Worm (Caenorhabditis elegans) whole organism, late embryonic: ENCODE results near the gene grl-9.

Experiments used
- C08G9.2 ChIP-seq: sonication (generic microtip); optimal IDR thresholded peaks from 2 replicates; lab custom pipeline; 2016; ENCODE audit warnings: mild to moderate bottlenecking, missing genetic modification characterization, moderate library complexity, missing compliant biosample characterization
- K02D7.2 ChIP-seq: sonication (generic microtip); optimal IDR thresholded peaks from 2 replicates; lab custom pipeline; 2017; ENCODE audit warnings: mild to moderate bottlenecking, missing genetic modification characterization, missing compliant biosample characterization
- ahr-1 ChIP-seq: sonication (generic microtip); optimal IDR thresholded peaks from 2 replicates; lab custom pipeline; 2016; ENCODE audit warnings: missing genetic modification characterization, missing compliant biosample characterization
- ama-1 ChIP-seq: fragments of 150-350 bp; optimal IDR thresholded peaks from 2 replicates; lab custom pipeline; 2014
- ceh-18 ChIP-seq: sonication (generic microtip); optimal IDR thresholded peaks from 2 replicates; lab custom pipeline; 2016; ENCODE audit warnings: missing genetic modification characterization, missing compliant biosample characterization
- ceh-2 ChIP-seq: sonication (generic microtip); optimal IDR thresholded peaks from 2 replicates; lab custom pipeline; 2016; ENCODE audit warnings: missing genotype, missing genetic modification characterization, missing compliant biosample characterization
- ceh-45 ChIP-seq: fragments of 200-800 bp; sonication (Bioruptor generic); IDR thresholded peaks from 2 replicates; pipeline ENCODE4 v1.3.6; 2022; ENCODE audit warnings: missing genetic modification reagents, missing genetic modification characterization, missing compliant biosample characterization
- ceh-48 ChIP-seq: sonication (generic microtip); optimal IDR thresholded peaks from 2 replicates; lab custom pipeline; 2016; ENCODE audit warnings: missing genetic modification characterization, inconsistent platforms, missing compliant biosample characterization
- ceh-6 ChIP-seq: fragments of 200-800 bp; sonication (Bioruptor generic); optimal IDR thresholded peaks from 2 replicates; lab custom pipeline; 2018; ENCODE audit warnings: mild to moderate bottlenecking, missing genetic modification characterization, missing compliant biosample characterization
- che-1 ChIP-seq: sonication (generic microtip); optimal IDR thresholded peaks from 2 replicates; lab custom pipeline; 2016; ENCODE audit warnings: mild to moderate bottlenecking, missing genetic modification characterization, missing compliant biosample characterization
- dmd-4 ChIP-seq: sonication (generic microtip); optimal IDR thresholded peaks from 2 replicates; lab custom pipeline; 2016; ENCODE audit warnings: borderline replicate concordance, missing genetic modification characterization, missing compliant biosample characterization
- dve-1 ChIP-seq: sonication (generic microtip); optimal IDR thresholded peaks from 2 replicates; lab custom pipeline; 2017; ENCODE audit warnings: antibody characterized with exemption, mild to moderate bottlenecking, missing genetic modification characterization, missing compliant biosample characterization
- ets-4 ChIP-seq: sonication (generic microtip); optimal IDR thresholded peaks from 2 replicates; lab custom pipeline; 2016; ENCODE audit warnings: missing genetic modification characterization, missing compliant biosample characterization
- fax-1 ChIP-seq: sonication (generic microtip); optimal IDR thresholded peaks from 2 replicates; lab custom pipeline; 2016; ENCODE audit warnings: missing genotype, missing genetic modification characterization, missing compliant biosample characterization
- fkh-6 ChIP-seq: sonication (generic microtip); optimal IDR thresholded peaks from 2 replicates; lab custom pipeline; 2016; ENCODE audit warnings: missing genetic modification characterization, missing compliant biosample characterization
- gmeb-2 ChIP-seq: sonication (generic microtip); optimal IDR thresholded peaks from 2 replicates; lab custom pipeline; 2016; ENCODE audit warnings: missing genetic modification characterization, inconsistent platforms, missing compliant biosample characterization
- hlh-13 ChIP-seq: fragments of 200-800 bp; sonication (Bioruptor generic); optimal IDR thresholded peaks from 2 replicates; lab custom pipeline; 2018; ENCODE audit warnings: mild to moderate bottlenecking, missing genetic modification characterization, missing compliant biosample characterization
- hlh-30 ChIP-seq: sonication (generic microtip); optimal IDR thresholded peaks from 2 replicates; lab custom pipeline; 2017; ENCODE audit warnings: antibody characterized with exemption, missing genetic modification characterization, missing compliant biosample characterization; ENCODE audit not compliant: insufficient read depth
- hlh-8 ChIP-seq: sonication (generic microtip); optimal IDR thresholded peaks from 2 replicates; lab custom pipeline; 2016; ENCODE audit warnings: missing genotype, missing genetic modification characterization, missing compliant biosample characterization
- madf-2 ChIP-seq: sonication (generic microtip); optimal IDR thresholded peaks from 2 replicates; lab custom pipeline; 2017; ENCODE audit warnings: missing genetic modification characterization, missing compliant biosample characterization
- mec-3 ChIP-seq: sonication (generic microtip); optimal IDR thresholded peaks from 2 replicates; lab custom pipeline; 2016; ENCODE audit warnings: borderline replicate concordance, missing genetic modification characterization, missing compliant biosample characterization
- pag-3 ChIP-seq: sonication (generic microtip); optimal IDR thresholded peaks from 2 replicates; lab custom pipeline; 2016; ENCODE audit warnings: missing compliant biosample characterization, missing genetic modification characterization, borderline replicate concordance
- pat-9 ChIP-seq: fragments of 200-800 bp; sonication (Bioruptor generic); optimal IDR thresholded peaks from 2 replicates; lab custom pipeline; 2018; ENCODE audit warnings: mild to moderate bottlenecking, missing genetic modification characterization, moderate library complexity, missing compliant biosample characterization
- pha-2 ChIP-seq: sonication (generic microtip); optimal IDR thresholded peaks from 2 replicates; lab custom pipeline; 2017; ENCODE audit warnings: mild to moderate bottlenecking, missing genetic modification characterization, missing compliant biosample characterization
- pha-4 ChIP-seq: fragments of 150-350 bp; optimal IDR thresholded peaks from 2 replicates; lab custom pipeline; 2018; ENCODE audit warnings: missing biosample characterization, missing genetic modification reagents, missing genetic modification characterization
- pros-1 ChIP-seq: fragments of 150-350 bp; optimal IDR thresholded peaks from 2 replicates; lab custom pipeline; 2014; ENCODE audit warnings: missing biosample characterization, missing genetic modification reagents, missing genetic modification characterization
- rnt-1 ChIP-seq: sonication (generic microtip); optimal IDR thresholded peaks from 2 replicates; lab custom pipeline; 2016; ENCODE audit warnings: missing genetic modification characterization, missing compliant biosample characterization
- sdc-2 ChIP-seq: sonication (generic microtip); optimal IDR thresholded peaks from 2 replicates; lab custom pipeline; 2016; ENCODE audit warnings: missing genotype, missing genetic modification characterization, missing compliant biosample characterization
- sox-4 ChIP-seq: sonication (generic microtip); optimal IDR thresholded peaks from 2 replicates; lab custom pipeline; 2017; ENCODE audit warnings: mild to moderate bottlenecking, missing genetic modification characterization, inconsistent platforms, missing compliant biosample characterization
- tbx-2 ChIP-seq: sonication (generic microtip); optimal IDR thresholded peaks from 2 replicates; lab custom pipeline; 2016; ENCODE audit warnings: missing genetic modification characterization, missing compliant biosample characterization
- tbx-7 ChIP-seq: sonication (generic microtip); optimal IDR thresholded peaks from 2 replicates; lab custom pipeline; 2016; ENCODE audit warnings: missing genotype, missing genetic modification characterization, missing compliant biosample characterization
- ttx-3 ChIP-seq: sonication (generic microtip); optimal IDR thresholded peaks from 2 replicates; lab custom pipeline; 2016; ENCODE audit warnings: missing genetic modification reagents, missing genetic modification characterization, missing compliant biosample characterization
- unc-42 ChIP-seq: sonication (generic microtip); optimal IDR thresholded peaks from 2 replicates; lab custom pipeline; 2016; ENCODE audit warnings: missing genotype, missing genetic modification characterization, missing compliant biosample characterization
- unc-55 ChIP-seq: sonication (generic microtip); optimal IDR thresholded peaks from 2 replicates; lab custom pipeline; 2017; ENCODE audit warnings: missing biosample characterization, missing genetic modification reagents, missing genetic modification characterization
- unc-86 ChIP-seq: sonication (generic microtip); optimal IDR thresholded peaks from 2 replicates; lab custom pipeline; 2016; ENCODE audit warnings: missing genetic modification characterization, missing compliant biosample characterization
- zip-5 ChIP-seq: sonication (generic microtip); optimal IDR thresholded peaks from 2 replicates; lab custom pipeline; 2016; ENCODE audit warnings: missing genetic modification characterization, missing compliant biosample characterization
- ztf-16 ChIP-seq: sonication (generic microtip); optimal IDR thresholded peaks from 2 replicates; lab custom pipeline; 2017; ENCODE audit warnings: missing genetic modification characterization, missing compliant biosample characterization

grl-9 gene

DNA sequence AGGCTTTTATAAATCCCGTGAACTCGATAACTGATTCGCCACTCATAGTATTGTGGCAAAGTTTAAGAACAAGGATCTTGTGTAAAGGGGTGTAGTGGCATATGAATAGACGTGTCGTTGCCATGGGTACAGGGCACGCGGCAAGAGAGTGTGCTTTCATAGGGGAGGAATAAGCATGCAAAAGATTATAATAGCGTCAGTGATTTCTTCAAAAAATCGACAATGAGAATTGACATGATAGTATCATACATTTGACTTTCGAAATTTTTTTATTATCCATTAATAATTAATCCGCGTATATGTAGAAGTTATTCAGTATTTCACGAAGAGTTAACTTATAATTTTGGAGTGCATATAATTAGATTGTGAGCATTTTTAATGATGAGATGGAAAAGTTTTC, 33.5 kb upstream of the grl-9 start, which contains the start of gene bbs-8:
Gene bbs-8 (minus strand): TSS at position 101 of the 400 bp plus-strand sequence.
- TF ChIP-seq fkh-6 (tag; lab: Kevin White, UChicago) (no peak), ztf-16 (tag; lab: Kevin White, UChicago) (no peak), gmeb-2 (tag; lab: Kevin White, UChicago) (no peak), hlh-8 (tag; lab: Kevin White, UChicago) (no peak), dmd-4 (tag; lab: Kevin White, UChicago) (no peak), fax-1 (tag; lab: Kevin White, UChicago) (no peak), pha-4 (no peak), che-1 (tag; lab: Kevin White, UChicago) (no peak), tbx-7 (no peak), dve-1 (tag; lab: Kevin White, UChicago) (no peak), ceh-2 (tag; lab: Kevin White, UChicago) (no peak), rnt-1 (tag; lab: Kevin White, UChicago) (no peak)

DNA sequence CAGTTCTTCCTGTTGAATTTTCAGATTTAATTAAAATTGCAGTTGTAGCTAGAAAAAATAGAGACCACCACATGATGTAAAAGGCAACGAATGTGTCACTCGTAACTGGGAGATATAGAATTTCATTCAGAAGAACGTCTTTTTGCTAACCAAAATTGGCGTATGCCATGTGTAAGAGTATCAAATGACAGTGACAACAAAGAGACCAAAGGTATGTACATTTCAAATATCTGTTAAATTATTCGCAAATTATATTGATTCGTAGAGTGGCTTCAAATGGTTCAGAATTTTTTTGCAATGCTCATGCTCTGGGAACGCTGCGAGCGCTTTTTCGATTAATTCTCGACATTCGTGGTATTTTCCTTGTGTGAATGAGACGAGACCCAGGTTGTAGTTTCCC, 30.9 kb upstream of the grl-9 start, which contains the start of gene T25F10.4:
Gene T25F10.4 (minus strand): TSS at position 101 of the 400 bp plus-strand sequence.
- no peak for TF ChIP-seq mec-3 (tag; lab: Kevin White, UChicago)

DNA sequence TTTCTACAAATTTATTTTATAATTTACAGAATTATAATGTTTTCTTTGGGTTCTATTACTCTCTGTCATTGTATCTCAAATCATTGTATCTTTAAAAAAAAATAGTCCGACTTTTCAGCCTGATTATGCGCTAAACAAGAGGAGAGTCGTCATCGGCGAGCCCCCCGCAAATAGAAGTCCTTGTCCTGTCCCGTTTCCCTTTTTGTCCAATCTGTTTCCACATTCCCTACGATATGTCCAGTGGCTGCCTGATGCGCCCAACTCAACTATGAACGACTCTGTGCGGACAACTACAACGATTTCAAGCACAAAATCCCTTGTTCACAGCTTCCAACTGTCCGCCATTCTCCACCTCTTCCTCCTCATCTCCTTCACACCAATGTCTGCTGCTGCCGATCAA, 26.5 kb upstream of the grl-9 start, which contains the start of gene dbl-1:
Gene dbl-1 (plus strand): TSS at position 119 of the 400 bp plus-strand sequence.
- TF ChIP-seq sox-4 (no peak), sdc-2 (tag; lab: Kevin White, UChicago) (peak; percentile 11)

- TF ChIP-seq pat-9 (tag; lab: Kevin White, UChicago) (no peak), ahr-1 (tag; lab: Kevin White, UChicago) (no peak)
These were observed 21.8 kb upstream of the grl-9 start for ce11 chrV:6753257-6753656.

ce11 chrV:6751493-6752100, 20.1 kb upstream of the grl-9 start:
- TF ChIP-seq ceh-45 (GFP tag; lab: Robert Waterston, UW) (no peak), ceh-18 (peak; percentile 49), hlh-30 (peak; percentile 47), ceh-48 (tag; lab: Kevin White, UChicago) (no peak)
- TF ChIP-seq, all 69 proteins: peak for 2

DNA sequence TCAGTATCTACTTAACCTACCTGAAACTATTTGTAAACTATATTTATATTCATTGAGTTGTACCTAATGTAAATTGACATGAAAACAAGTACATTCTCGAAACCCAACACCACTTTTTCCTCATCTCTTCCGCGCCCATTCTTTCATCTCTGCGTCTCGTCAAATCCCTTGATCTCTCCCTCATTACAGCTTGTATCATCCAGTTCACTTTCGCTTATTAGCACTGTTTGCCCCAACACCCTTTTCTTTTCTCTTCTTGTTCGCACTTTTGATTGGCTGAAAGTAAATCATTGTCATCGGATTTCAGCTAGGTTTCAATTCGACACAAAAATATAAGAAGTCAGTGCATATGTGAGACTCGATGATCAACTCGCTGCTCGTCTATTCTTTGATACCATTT, 13.3 kb upstream of the grl-9 start, which contains the start of gene T25F10.3:
Gene T25F10.3 (plus strand): TSS at position 308 of the 400 bp plus-strand sequence.
- TF ChIP-seq ceh-18 = no peak
- no peak for TF ChIP-seq madf-2 (tag; lab: Kevin White, UChicago)
- TF ChIP-seq hlh-8 (tag; lab: Kevin White, UChicago) = no peak
- TF ChIP-seq pha-4 = no peak
- no peak for TF ChIP-seq tbx-7
- no peak for TF ChIP-seq pat-9 (tag; lab: Kevin White, UChicago)
- no peak for TF ChIP-seq hlh-30
- no peak for TF ChIP-seq ama-1 (lab: Kevin White, UChicago)
- no peak for TF ChIP-seq pag-3 (tag; lab: Kevin White, UChicago)
- TF ChIP-seq unc-55 (GFP tag; lab: Kevin White, UChicago) = no peak
- TF ChIP-seq zip-5 (tag; lab: Kevin White, UChicago) = no peak
- no peak for TF ChIP-seq pha-2

ce11 chrV:6736877-6737276, 5.4 kb upstream of the grl-9 start:
- TF ChIP-seq pros-1 (tag; lab: Kevin White, UChicago) (no peak), unc-42 (tag; lab: Kevin White, UChicago) (no peak), K02D7.2 (no peak), pha-4 (no peak), pat-9 (tag; lab: Kevin White, UChicago) (no peak), ahr-1 (tag; lab: Kevin White, UChicago) (no peak), che-1 (tag; lab: Kevin White, UChicago) (no peak), ceh-6 (GFP tag; lab: Kevin White, UChicago) (no peak), ttx-3 (no peak), pag-3 (tag; lab: Kevin White, UChicago) (no peak), unc-86 (tag; lab: Kevin White, UChicago) (no peak), hlh-13 (GFP tag; lab: Kevin White, UChicago) (no peak), tbx-2 (no peak), ets-4 (tag; lab: Kevin White, UChicago) (no peak), C08G9.2 (no peak), fax-1 (tag; lab: Kevin White, UChicago) (no peak)
